Worm (Caenorhabditis elegans) whole organism, L3 larva: Measurements from ENCODE around the gene pqn-27.

ENCODE experiments used
- egl-27 ChIP-seq: sonication (generic microtip); optimal IDR thresholded peaks from 4 replicates; lab custom pipeline; 2017; ENCODE audit warnings: missing biosample characterization, missing genetic modification reagents, missing genetic modification characterization
- fkh-2 ChIP-seq: fragments of 150-350 bp; optimal IDR thresholded peaks from 2 replicates; lab custom pipeline; 2014; ENCODE audit warnings: missing biosample characterization, missing genetic modification reagents, missing genetic modification characterization
- nhr-237 ChIP-seq: fragments of 150-350 bp; optimal IDR thresholded peaks from 2 replicates; lab custom pipeline; 2014; ENCODE audit warnings: missing biosample characterization, missing genetic modification characterization
- nhr-77 ChIP-seq: fragments of 150-350 bp; optimal IDR thresholded peaks from 2 replicates; lab custom pipeline; 2014; ENCODE audit warnings: missing biosample characterization, missing genetic modification characterization
- pha-4 ChIP-seq: fragments of 150-350 bp; optimal IDR thresholded peaks from 2 replicates; lab custom pipeline; 2014; ENCODE audit warnings: missing biosample characterization, missing genetic modification reagents, missing genetic modification characterization
- skn-1 ChIP-seq: fragments of 150-350 bp; optimal IDR thresholded peaks from 2 replicates; lab custom pipeline; 2014; ENCODE audit warnings: missing biosample characterization, missing genetic modification characterization
- unc-39 ChIP-seq: sonication (generic microtip); optimal IDR thresholded peaks from 4 replicates; lab custom pipeline; 2017; ENCODE audit warnings: missing biosample characterization, missing genetic modification characterization

DNA sequence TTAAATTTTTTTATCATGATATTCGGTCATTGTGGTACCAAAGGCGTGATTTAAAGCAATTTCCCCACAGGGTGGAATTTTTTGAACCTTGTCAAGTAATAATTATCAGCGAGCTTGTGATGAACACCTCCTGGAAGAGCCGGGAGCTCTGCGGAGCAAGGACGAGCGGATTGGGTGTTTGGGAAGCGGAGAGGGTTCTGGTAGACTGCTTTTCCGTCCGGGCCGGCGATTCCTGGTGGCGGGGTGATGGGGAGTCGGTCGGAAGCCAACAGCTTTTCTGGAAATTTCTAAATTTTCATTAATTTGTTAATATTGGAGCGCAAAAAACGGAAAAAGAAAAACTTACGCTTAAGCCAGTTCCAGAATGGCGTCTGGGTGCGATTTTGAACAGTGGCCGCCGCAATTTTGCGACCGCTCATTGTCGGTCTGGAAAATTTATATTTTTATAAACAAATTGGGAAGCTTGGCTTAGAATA lies 33.8 kb upstream of the pqn-27 start, which contains the start of gene ndua-7:
- no peak for TF ChIP-seq nhr-237 (tag; lab: Kevin White, UChicago)
- TF ChIP-seq egl-27 (tag; lab: Kevin White, UChicago) = no peak
- no peak for TF ChIP-seq pha-4 (tag; lab: Kevin White, UChicago)
- TF ChIP-seq skn-1 (tag; lab: Kevin White, UChicago) = no peak
- TF ChIP-seq fkh-2 = no peak
- TF ChIP-seq unc-39 (tag; lab: Kevin White, UChicago) = no peak
- no peak for TF ChIP-seq nhr-77
